Fruit fly (Drosophila melanogaster): ENCODE data around the gene CG12535.
A peak's percentile ranks its signal among the peaks of the same experiment; 100 is the strongest.

The CG12535 gene

DNA sequence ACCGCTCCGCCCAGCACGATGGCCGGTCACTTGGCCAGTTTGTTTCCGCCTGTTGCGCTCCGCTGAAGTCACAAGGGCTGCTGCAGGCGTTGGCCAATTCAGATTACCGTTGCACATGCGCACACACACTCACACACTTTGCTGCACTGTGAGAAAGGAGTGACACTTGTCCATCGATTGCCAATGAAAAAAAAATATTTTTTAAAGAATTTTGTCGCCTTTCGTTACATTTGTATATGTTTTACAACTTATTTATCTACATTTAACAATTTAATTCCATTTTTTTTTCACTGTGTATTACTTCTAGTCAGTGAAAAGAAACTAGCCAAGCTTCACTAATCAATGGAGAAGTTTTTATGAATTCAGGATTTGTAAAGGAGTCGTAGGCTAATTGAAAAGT lies 27.3 kb upstream of the CG12535 start (continued):
- TF ChIP-seq Dll (GFP tag; IDR thresholded peaks at IDR 0.05; ENCODE audit: partially characterized antibody), result no peak
- peak; percentile 5 for TF ChIP-seq tin (GFP tag; optimal IDR thresholded peaks at IDR 0.05)
- TF ChIP-seq bab2 (GFP tag; optimal IDR thresholded peaks at IDR 0.05), result peak; percentile 17
- no peak for TF ChIP-seq prd (optimal IDR thresholded peaks at IDR 0.05)
- TF ChIP-seq prd (GFP tag; IDR thresholded peaks at IDR 0.05), result peak; percentile 81
- TF ChIP-seq CG11093 (GFP tag; IDR thresholded peaks at IDR 0.05), result no peak
- peak; percentile 49 for TF ChIP-seq CG4424 (GFP tag; optimal IDR thresholded peaks at IDR 0.05)
- TF ChIP-seq H15 (GFP tag; IDR thresholded peaks at IDR 0.05), result no peak
- TF ChIP-seq CG10366 (GFP tag; IDR thresholded peaks at IDR 0.05), result peak; percentile 44; the same call in 1 of the 2 replicates
- TF ChIP-seq mld (GFP tag; IDR thresholded peaks at IDR 0.05; ENCODE audit: partially characterized antibody), result no peak
- TF ChIP-seq vnd (GFP tag; IDR thresholded peaks at IDR 0.05; ENCODE audit: partially characterized antibody), result no peak
- peak; percentile 21 for TF ChIP-seq CG5245 (GFP tag; optimal IDR thresholded peaks at IDR 0.05)
- TF ChIP-seq chif (GFP tag; optimal IDR thresholded peaks at IDR 0.05), result peak; percentile 19 to 50
- no peak for TF ChIP-seq peb (GFP tag; IDR thresholded peaks at IDR 0.05)
- no peak for TF ChIP-seq BtbVII (GFP tag; optimal IDR thresholded peaks at IDR 0.05)
- TF ChIP-seq CG33557 (GFP tag; optimal IDR thresholded peaks at IDR 0.05), result no peak
- TF ChIP-seq TFAM (GFP tag; optimal IDR thresholded peaks at IDR 0.05), result no peak
- TF ChIP-seq CG2678 (tag; optimal IDR thresholded peaks at IDR 0.05), result peak; percentile 51
- TF ChIP-seq Ada2b (GFP tag; IDR thresholded peaks at IDR 0.05), result peak; percentile 47
- no peak for TF ChIP-seq jing (GFP tag; optimal IDR thresholded peaks at IDR 0.05)
- no peak for TF ChIP-seq Sin3A (optimal IDR thresholded peaks at IDR 0.05)
- no peak for TF ChIP-seq CG6813 (GFP tag; optimal IDR thresholded peaks at IDR 0.05)
- no peak for TF ChIP-seq CG9609 (GFP tag; optimal IDR thresholded peaks at IDR 0.05)
- TF ChIP-seq Oaz (GFP tag; IDR thresholded peaks at IDR 0.05), result no peak
- peak; percentile 52; the same call in 1 of the 2 replicates for TF ChIP-seq CG10959 (GFP tag; IDR thresholded peaks at IDR 0.05)
- no peak for TF ChIP-seq Bgb (GFP tag; IDR thresholded peaks at IDR 0.05; ENCODE audit: partially characterized antibody)
- TF ChIP-seq CG3838 (GFP tag; optimal IDR thresholded peaks at IDR 0.05), result no peak
- TF ChIP-seq CG30431 (GFP tag; optimal IDR thresholded peaks at IDR 0.05), result no peak
- peak; percentile 27; the same call in 1 of the 2 replicates for TF ChIP-seq ranshi (GFP tag; IDR thresholded peaks at IDR 0.05)
- TF ChIP-seq CG1529 (GFP tag; optimal IDR thresholded peaks at IDR 0.05), result no peak
- no peak for TF ChIP-seq CG6654 (GFP tag; optimal IDR thresholded peaks at IDR 0.05)
- TF ChIP-seq CG14441 (GFP tag; IDR thresholded peaks at IDR 0.05), result peak; percentile 33; the same call in 1 of the 2 replicates
- peak; percentile 18; the same call in 1 of the 3 replicates for TF ChIP-seq Aef1 (GFP tag; IDR thresholded peaks at IDR 0.05)
- no peak for TF ChIP-seq Dfd (GFP tag; optimal IDR thresholded peaks at IDR 0.05)
- TF ChIP-seq Mad (GFP tag; optimal IDR thresholded peaks at IDR 0.05), result no peak
- no peak for TF ChIP-seq CG3065 (GFP tag; optimal IDR thresholded peaks at IDR 0.05)
- no peak for TF ChIP-seq CG13123 (GFP tag; optimal IDR thresholded peaks at IDR 0.05)
- TF ChIP-seq CG1602 (GFP tag; optimal IDR thresholded peaks at IDR 0.05), result peak; percentile 16
- peak; percentile 44 for TF ChIP-seq Blimp-1 (GFP tag; optimal IDR thresholded peaks at IDR 0.05)
- TF ChIP-seq usp (GFP tag; optimal IDR thresholded peaks at IDR 0.05), result no peak
- no peak for TF ChIP-seq CG11696 (GFP tag; IDR thresholded peaks at IDR 0.05)
- no peak for TF ChIP-seq tll (GFP tag; optimal IDR thresholded peaks at IDR 0.05)
- peak; percentile 57 for TF ChIP-seq dmrt99B (tag; optimal IDR thresholded peaks at IDR 0.05)
- TF ChIP-seq cwo (GFP tag; optimal IDR thresholded peaks at IDR 0.05), result no peak
- peak; percentile 45; the same call in 1 of the 3 replicates for TF ChIP-seq CG11695 (GFP tag; IDR thresholded peaks at IDR 0.05)
- TF ChIP-seq org-1 (GFP tag; optimal IDR thresholded peaks at IDR 0.05), result no peak
- TF ChIP-seq CG17385 (GFP tag; optimal IDR thresholded peaks at IDR 0.05), result peak; percentile 32
- TF ChIP-seq dysf (GFP tag; IDR thresholded peaks at IDR 0.05), result no peak
- TF ChIP-seq CG2875 (GFP tag; optimal IDR thresholded peaks at IDR 0.05), result no peak
- TF ChIP-seq CG6254 (GFP tag; optimal IDR thresholded peaks at IDR 0.05), result peak; percentile 4
- TF ChIP-seq CG10209 (GFP tag; optimal IDR thresholded peaks at IDR 0.05), result no peak
- no peak for TF ChIP-seq ro (GFP tag; IDR thresholded peaks at IDR 0.05)
